Worm (Caenorhabditis elegans): ENCODE data around the gene ZK1127.3.

DNA sequence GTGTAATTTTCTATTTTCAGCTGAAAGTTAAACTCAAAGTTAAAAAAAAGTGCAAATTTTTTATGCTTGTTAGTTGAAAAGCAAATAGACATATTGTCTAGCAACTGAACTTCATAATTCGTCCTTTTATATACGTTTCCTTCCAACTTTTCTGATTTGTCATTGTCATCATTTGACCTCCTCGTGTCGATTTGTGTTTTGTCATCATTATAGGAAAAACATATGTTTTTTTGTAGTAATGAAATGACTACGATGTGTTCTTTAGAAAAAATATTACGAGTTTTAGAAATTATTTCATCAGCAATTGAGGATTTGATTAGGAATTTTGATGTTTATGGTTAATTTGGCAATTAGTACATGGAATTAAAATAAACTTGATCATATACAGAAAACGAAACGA lies 5.7 kb downstream of the ZK1127.3 start:
- no peak for TF ChIP-seq F13H6.1 (tag; optimal IDR thresholded peaks at IDR 0.05)
- TF ChIP-seq ztf-11 (tag; optimal IDR thresholded peaks at IDR 0.05), result no peak
- no peak for TF ChIP-seq elt-1 (tag; optimal IDR thresholded peaks at IDR 0.05)
- no peak for TF ChIP-seq zag-1 (tag; optimal IDR thresholded peaks at IDR 0.05)
- TF ChIP-seq lin-13 (GFP tag; optimal IDR thresholded peaks at IDR 0.05), result no peak
- no peak for TF ChIP-seq mab-5 (tag; optimal IDR thresholded peaks at IDR 0.05)
- no peak for TF ChIP-seq lsy-2 (tag; optimal IDR thresholded peaks at IDR 0.05)
- no peak for TF ChIP-seq nhr-25 (tag; optimal IDR thresholded peaks at IDR 0.05)
- no peak for TF ChIP-seq aly-2 (tag; optimal IDR thresholded peaks at IDR 0.05)
- no peak for TF ChIP-seq ama-1 (optimal IDR thresholded peaks at IDR 0.05)
- no peak for TF ChIP-seq R02D3.7 (tag; optimal IDR thresholded peaks at IDR 0.05)
- no peak for TF ChIP-seq nhr-237 (tag; optimal IDR thresholded peaks at IDR 0.05)

Data from whole organism, L2 larva.